Worm (Caenorhabditis elegans): ENCODE results near the gene lmd-5.

Gene lmd-5

ce11 chrV:7084612-7085139, 38.8 kb upstream of the lmd-5 start, which contains the start of gene mys-1:
mys-1 (minus strand) TSS chrV:7084662.
- TF ChIP-seq sptf-1 (tag; optimal IDR thresholded peaks at IDR 0.05) (peak; percentile 22), lsy-2 (tag; optimal IDR thresholded peaks at IDR 0.05) (peak; percentile 51), zip-8 (tag; optimal IDR thresholded peaks at IDR 0.05) (no peak), lin-13 (tag; optimal IDR thresholded peaks at IDR 0.05) (peak; percentile 2), nhr-12 (tag; optimal IDR thresholded peaks at IDR 0.05) (no peak), mep-1 (tag; optimal IDR thresholded peaks at IDR 0.05) (no peak)

- TF ChIP-seq unc-62 (GFP tag; optimal IDR thresholded peaks at IDR 0.05) (peak; percentile 91), bed-3 (GFP tag; optimal IDR thresholded peaks at IDR 0.05) (no peak), nhr-237 (tag; optimal IDR thresholded peaks at IDR 0.05) (no peak)
Observed at ce11 chrV:7085518-7086104, 37.8 kb upstream of the lmd-5 start, which contains the start of gene VC5.2. VC5.2 (plus strand) TSS chrV:7085956.

- TF ChIP-seq zip-8 (tag; optimal IDR thresholded peaks at IDR 0.05) (no peak), nhr-28 (tag; optimal IDR thresholded peaks at IDR 0.05) (no peak), pha-4 (tag; optimal IDR thresholded peaks at IDR 0.05) (no peak), hlh-1 (tag; optimal IDR thresholded peaks at IDR 0.05) (no peak), bed-3 (GFP tag; optimal IDR thresholded peaks at IDR 0.05) (no peak), mab-5 (tag; optimal IDR thresholded peaks at IDR 0.05) (no peak), ces-1 (GFP tag; optimal IDR thresholded peaks at IDR 0.05) (no peak), unc-62 (GFP tag; optimal IDR thresholded peaks at IDR 0.05) (no peak), blmp-1 (tag; optimal IDR thresholded peaks at IDR 0.05) (no peak), ceh-39 (tag; optimal IDR thresholded peaks at IDR 0.05) (no peak), mep-1 (tag; optimal IDR thresholded peaks at IDR 0.05) (no peak), elt-3 (tag; optimal IDR thresholded peaks at IDR 0.05) (no peak), M03D4.4 (tag; optimal IDR thresholded peaks at IDR 0.05) (no peak), unc-120 (tag; optimal IDR thresholded peaks at IDR 0.05; ENCODE audit: poor library complexity, severe bottlenecking) (no peak), tbx-8 (GFP tag; optimal IDR thresholded peaks at IDR 0.05) (no peak), sptf-1 (tag; optimal IDR thresholded peaks at IDR 0.05) (no peak), elt-1 (tag; optimal IDR thresholded peaks at IDR 0.05; ENCODE audit: borderline replicate concordance, insufficient read depth) (no peak), cnd-1 (tag; optimal IDR thresholded peaks at IDR 0.05) (no peak), lin-13 (tag; optimal IDR thresholded peaks at IDR 0.05) (no peak)
Observed at ce11 chrV:7087340-7087739, 36.1 kb upstream of the lmd-5 start.

ce11 chrV:7089217-7089616, 34.2 kb upstream of the lmd-5 start:
- TF ChIP-seq ceh-39 (tag; optimal IDR thresholded peaks at IDR 0.05) (no peak), cnd-1 (tag; optimal IDR thresholded peaks at IDR 0.05) (no peak), flh-1 (GFP tag; optimal IDR thresholded peaks at IDR 0.05) (no peak), drap-1 (GFP tag; optimal IDR thresholded peaks at IDR 0.05) (no peak), elt-1 (tag; optimal IDR thresholded peaks at IDR 0.05; ENCODE audit: borderline replicate concordance, insufficient read depth) (no peak)

- TF ChIP-seq M03D4.4 (tag; optimal IDR thresholded peaks at IDR 0.05), result no peak
- TF ChIP-seq hlh-1 (tag; optimal IDR thresholded peaks at IDR 0.05), result no peak
- no peak for TF ChIP-seq unc-120 (tag; optimal IDR thresholded peaks at IDR 0.05; ENCODE audit: poor library complexity, severe bottlenecking)
- TF ChIP-seq mep-1 (tag; optimal IDR thresholded peaks at IDR 0.05), result no peak
- no peak for TF ChIP-seq ham-2 (GFP tag; optimal IDR thresholded peaks at IDR 0.05)
- no peak for TF ChIP-seq snpc-4 (tag; optimal IDR thresholded peaks at IDR 0.05)
- no peak for TF ChIP-seq ceh-43 (GFP tag; optimal IDR thresholded peaks at IDR 0.05)
- TF ChIP-seq flh-1 (GFP tag; optimal IDR thresholded peaks at IDR 0.05), result no peak
- no peak for TF ChIP-seq ztf-11 (tag; optimal IDR thresholded peaks at IDR 0.05)
- no peak for TF ChIP-seq mab-5 (tag; optimal IDR thresholded peaks at IDR 0.05)
- TF ChIP-seq unc-39 (tag; optimal IDR thresholded peaks at IDR 0.05), result no peak
- no peak for TF ChIP-seq ceh-39 (tag; optimal IDR thresholded peaks at IDR 0.05)
- no peak for TF ChIP-seq lin-32 (GFP tag; optimal IDR thresholded peaks at IDR 0.05)
- TF ChIP-seq blmp-1 (tag; optimal IDR thresholded peaks at IDR 0.05), result no peak
Observed at ce11 chrV:7091287-7091686, 32.2 kb upstream of the lmd-5 start, which contains the start of gene nhr-286. nhr-286 (minus strand) TSS chrV:7091610.
